Worm (Caenorhabditis elegans) whole organism, L2 larva: Measurements from ENCODE around the gene F35H8.12.
A peak's percentile ranks its signal among the peaks of the same experiment; 100 is the strongest.

Experiments used
- R02D3.7 ChIP-seq: fragments of 150-350 bp; optimal IDR thresholded peaks from 2 replicates; lab custom pipeline; 2014; ENCODE audit warnings: missing biosample characterization, missing genetic modification characterization
- ZK546.5 ChIP-seq: sonication (generic microtip); optimal IDR thresholded peaks from 2 replicates; lab custom pipeline; 2017; ENCODE audit warnings: missing biosample characterization, missing genetic modification characterization
- aly-2 ChIP-seq: fragments of 150-350 bp; optimal IDR thresholded peaks from 2 replicates; lab custom pipeline; 2014; ENCODE audit warnings: missing biosample characterization, missing genetic modification characterization
- ama-1 ChIP-seq: fragments of 150-350 bp; optimal IDR thresholded peaks from 2 replicates; lab custom pipeline; 2018; ENCODE audit warnings: inconsistent platforms
- lin-13 ChIP-seq: fragments of 150-350 bp; optimal IDR thresholded peaks from 2 replicates; lab custom pipeline; 2014; ENCODE audit warnings: missing biosample characterization, missing genetic modification reagents, missing genetic modification characterization
- lsy-2 ChIP-seq, 2 experiments: fragments of 150-350 bp in 1 of 2; sonication (generic microtip) in 1 of 2; optimal IDR thresholded peaks; 2 replicates each; lab custom pipeline; 2014 to 2017; ENCODE audit warnings: missing biosample characterization in 2 of 2, missing genetic modification characterization in 2 of 2
- mbf-1 ChIP-seq: sonication (generic microtip); optimal IDR thresholded peaks from 2 replicates; lab custom pipeline; 2017; ENCODE audit warnings: missing biosample characterization, missing genetic modification characterization
- nhr-21 ChIP-seq: fragments of 150-350 bp; optimal IDR thresholded peaks from 2 replicates; lab custom pipeline; 2014; ENCODE audit warnings: missing biosample characterization, missing genetic modification characterization
- nhr-237 ChIP-seq: fragments of 150-350 bp; optimal IDR thresholded peaks from 2 replicates; lab custom pipeline; 2014; ENCODE audit warnings: missing biosample characterization, missing genetic modification characterization
- unc-62 ChIP-seq: fragments of 150-350 bp; optimal IDR thresholded peaks from 2 replicates; lab custom pipeline; 2014; ENCODE audit warnings: missing biosample characterization, missing genetic modification reagents, missing genetic modification characterization

ce11 chrII:9600022-9600722 is 48.5 kb downstream of the F35H8.12 start:
- TF ChIP-seq ama-1 (lab: Kevin White, UChicago) (no peak), aly-2 (tag; lab: Kevin White, UChicago) (no peak), ZK546.5 (tag; lab: Kevin White, UChicago) (no peak), unc-62 (no peak), R02D3.7 (tag; lab: Kevin White, UChicago) (no peak), nhr-237 (tag; lab: Kevin White, UChicago) (no peak), lsy-2 (tag; optimal IDR thresholded peaks at IDR 0.05; lab: Kevin White, UChicago) (peak in 1 of 2 experiments; percentile 39), mbf-1 (no peak), nhr-21 (tag; lab: Kevin White, UChicago) (no peak), lin-13 (GFP tag; lab: Kevin White, UChicago) (no peak)
